Fruit fly (Drosophila melanogaster) S2 (cell line): ENCODE measurements around the gene Ntl.

Source experiments
- CG8478 ChIP-seq: fragments of >200 bp; optimal IDR thresholded peaks from 2 replicates; lab custom pipeline; 2018
- CTCF ChIP-seq, 2 experiments: fragments of >200 bp; optimal IDR thresholded peaks; 2 replicates each; lab custom pipeline; 2018

- TF ChIP-seq CG8478 (no peak), CTCF (optimal IDR thresholded peaks at IDR 0.05; lab: Kevin White, UChicago) (no peak)
Observed at dm6 chr2L:7676982-7677381, 33.7 kb upstream of the Ntl start.
